Worm (Caenorhabditis elegans): Measurements from ENCODE around the gene srab-10.

Gene srab-10

DNA sequence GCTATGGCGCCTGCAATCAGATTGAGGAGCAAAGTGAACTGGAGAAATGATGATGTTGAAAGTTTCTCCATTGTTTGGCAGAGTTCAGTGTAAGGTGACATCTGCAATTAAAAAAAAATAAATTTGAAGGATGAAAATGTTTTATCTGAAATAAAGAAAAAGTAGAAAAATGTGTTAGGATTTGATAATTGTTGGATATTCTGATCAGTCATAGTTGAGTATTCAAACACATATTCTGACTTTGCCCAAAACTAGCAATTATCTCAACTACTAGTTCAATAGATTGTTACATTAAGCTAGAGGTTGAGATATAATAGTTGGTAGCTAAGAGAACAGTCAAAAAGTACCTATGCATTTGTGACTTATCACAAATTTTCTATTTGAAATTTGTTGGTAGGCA lies at the start of gene srab-10:
Gene srab-10 (minus strand): TSS at position 101 of the 400 bp plus-strand sequence.
- TF ChIP-seq sem-2 (GFP tag; optimal IDR thresholded peaks at IDR 0.05) (no peak), M03D4.4 (tag; optimal IDR thresholded peaks at IDR 0.05) (no peak), mep-1 (tag; optimal IDR thresholded peaks at IDR 0.05) (no peak), nhr-12 (tag; optimal IDR thresholded peaks at IDR 0.05) (no peak), lin-32 (GFP tag; optimal IDR thresholded peaks at IDR 0.05) (no peak), ceh-39 (tag; optimal IDR thresholded peaks at IDR 0.05) (no peak), lin-13 (tag; optimal IDR thresholded peaks at IDR 0.05) (no peak), ceh-83 (GFP tag; optimal IDR thresholded peaks at IDR 0.05) (no peak), mab-5 (tag; optimal IDR thresholded peaks at IDR 0.05) (no peak), hlh-1 (tag; optimal IDR thresholded peaks at IDR 0.05) (no peak), mls-2 (tag; optimal IDR thresholded peaks at IDR 0.05) (no peak), elt-3 (tag; optimal IDR thresholded peaks at IDR 0.05) (no peak), ces-1 (GFP tag; optimal IDR thresholded peaks at IDR 0.05) (no peak), ztf-11 (tag; optimal IDR thresholded peaks at IDR 0.05) (no peak)

DNA sequence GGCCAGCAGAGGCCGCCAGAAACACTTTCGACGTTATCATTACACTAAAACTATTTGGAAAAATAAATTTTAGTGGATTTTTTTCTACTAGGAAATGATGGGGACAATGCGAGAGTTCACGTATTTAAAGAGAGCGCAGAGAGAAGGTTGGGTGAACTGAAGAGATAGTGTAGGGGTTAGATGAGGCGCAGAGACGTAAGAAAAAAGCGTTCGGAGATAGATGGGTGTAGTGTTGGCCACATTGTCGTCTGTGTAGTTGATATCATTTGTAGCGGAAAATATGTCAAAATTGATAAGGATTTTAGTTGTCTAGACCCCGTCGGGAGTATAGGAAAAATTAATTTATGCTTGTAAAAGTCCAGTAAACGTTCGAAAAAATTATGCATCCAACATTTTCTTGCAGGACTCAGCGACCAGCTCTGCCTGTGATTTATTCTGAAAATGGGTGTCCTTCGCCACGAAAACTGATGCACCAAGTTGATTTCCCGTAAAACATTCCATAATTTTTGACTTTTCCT lies 48.8 kb upstream of the srab-10 start, which contains the start of the genes Y73C8B.3 and Y73C8B.9:
Gene Y73C8B.3 (minus strand): TSS at position 147 of the 518 bp plus-strand sequence.
Gene Y73C8B.9 (plus strand): TSS at position 468 of the 518 bp plus-strand sequence.
- TF ChIP-seq zip-8 (tag; optimal IDR thresholded peaks at IDR 0.05) = no peak
- TF ChIP-seq drap-1 (GFP tag; optimal IDR thresholded peaks at IDR 0.05) = no peak
- peak; percentile 4 for TF ChIP-seq nhr-28 (tag; optimal IDR thresholded peaks at IDR 0.05)
- TF ChIP-seq snpc-4 (tag; optimal IDR thresholded peaks at IDR 0.05) = no peak
- TF ChIP-seq elt-3 (tag; optimal IDR thresholded peaks at IDR 0.05) = peak; percentile 46

DNA sequence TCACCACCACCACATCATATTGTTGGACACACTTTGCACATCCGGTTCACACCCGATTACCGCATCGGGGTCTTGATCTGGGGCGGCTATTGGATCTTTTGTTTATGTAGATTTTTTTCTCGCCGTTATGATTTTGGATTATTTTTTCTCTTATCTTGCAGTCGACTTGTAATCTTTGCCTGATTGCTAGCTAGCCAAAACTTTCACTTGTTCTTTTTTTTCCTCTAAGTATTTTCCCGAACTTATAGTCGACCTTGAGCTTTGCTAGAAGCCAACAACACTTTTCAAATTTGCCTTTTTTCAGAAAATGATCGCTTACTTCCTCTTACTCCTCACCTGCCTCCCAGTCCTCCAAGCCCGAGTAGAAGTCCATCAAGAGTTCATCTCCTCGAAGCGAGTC lies 43.6 kb upstream of the srab-10 start, which contains the start of gene lag-2:
Gene lag-2 (plus strand): TSS at position 301 of the 400 bp plus-strand sequence.
- no peak for TF ChIP-seq ceh-43 (GFP tag; optimal IDR thresholded peaks at IDR 0.05)
- no peak for TF ChIP-seq unc-120 (tag; optimal IDR thresholded peaks at IDR 0.05; ENCODE audit: poor library complexity, severe bottlenecking)
- TF ChIP-seq lin-32 (GFP tag; optimal IDR thresholded peaks at IDR 0.05) = no peak
- TF ChIP-seq lsy-2 (tag; optimal IDR thresholded peaks at IDR 0.05) = no peak
- TF ChIP-seq nhr-28 (tag; optimal IDR thresholded peaks at IDR 0.05) = no peak
- TF ChIP-seq drap-1 (GFP tag; optimal IDR thresholded peaks at IDR 0.05) = no peak
- TF ChIP-seq unc-39 (tag; optimal IDR thresholded peaks at IDR 0.05) = no peak
- no peak for TF ChIP-seq ceh-83 (GFP tag; optimal IDR thresholded peaks at IDR 0.05)
- no peak for TF ChIP-seq hlh-1 (tag; optimal IDR thresholded peaks at IDR 0.05)
- no peak for TF ChIP-seq cnd-1 (tag; optimal IDR thresholded peaks at IDR 0.05)
- TF ChIP-seq mab-5 (tag; optimal IDR thresholded peaks at IDR 0.05) = no peak
- TF ChIP-seq unc-62 (GFP tag; optimal IDR thresholded peaks at IDR 0.05) = no peak

DNA sequence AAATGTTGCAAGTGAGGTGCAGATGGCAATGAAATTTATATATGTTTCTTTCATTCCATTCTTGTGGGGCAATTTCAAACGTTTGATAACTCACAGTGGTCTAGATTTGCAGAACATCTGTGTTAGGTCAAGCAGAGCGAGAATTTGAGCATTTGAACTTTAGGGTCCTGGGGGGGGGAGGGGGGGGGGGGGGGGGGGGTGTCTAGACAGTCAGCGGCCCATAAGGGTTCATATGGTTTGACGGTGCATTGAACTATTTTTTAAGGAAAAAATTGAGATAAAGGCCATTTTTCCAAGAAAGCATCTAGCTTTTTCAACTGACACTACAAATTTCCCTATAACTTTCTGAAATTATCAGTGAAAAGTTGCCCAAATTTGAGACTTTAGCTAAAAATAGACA lies 41.5 kb upstream of the srab-10 start:
- TF ChIP-seq ceh-39 (tag; optimal IDR thresholded peaks at IDR 0.05) (no peak), ceh-83 (GFP tag; optimal IDR thresholded peaks at IDR 0.05) (no peak), lin-32 (GFP tag; optimal IDR thresholded peaks at IDR 0.05) (no peak), sptf-1 (tag; optimal IDR thresholded peaks at IDR 0.05) (no peak), unc-62 (GFP tag; optimal IDR thresholded peaks at IDR 0.05) (no peak), nhr-2 (tag; optimal IDR thresholded peaks at IDR 0.05) (no peak), nhr-76 (tag; optimal IDR thresholded peaks at IDR 0.05) (no peak), lin-13 (tag; optimal IDR thresholded peaks at IDR 0.05) (no peak), blmp-1 (tag; optimal IDR thresholded peaks at IDR 0.05) (no peak), mep-1 (tag; optimal IDR thresholded peaks at IDR 0.05) (no peak), nhr-28 (tag; optimal IDR thresholded peaks at IDR 0.05) (no peak), zip-8 (tag; optimal IDR thresholded peaks at IDR 0.05) (no peak), bed-3 (GFP tag; optimal IDR thresholded peaks at IDR 0.05) (no peak), ceh-43 (GFP tag; optimal IDR thresholded peaks at IDR 0.05) (no peak), hlh-1 (tag; optimal IDR thresholded peaks at IDR 0.05) (no peak), mls-2 (tag; optimal IDR thresholded peaks at IDR 0.05) (no peak)

DNA sequence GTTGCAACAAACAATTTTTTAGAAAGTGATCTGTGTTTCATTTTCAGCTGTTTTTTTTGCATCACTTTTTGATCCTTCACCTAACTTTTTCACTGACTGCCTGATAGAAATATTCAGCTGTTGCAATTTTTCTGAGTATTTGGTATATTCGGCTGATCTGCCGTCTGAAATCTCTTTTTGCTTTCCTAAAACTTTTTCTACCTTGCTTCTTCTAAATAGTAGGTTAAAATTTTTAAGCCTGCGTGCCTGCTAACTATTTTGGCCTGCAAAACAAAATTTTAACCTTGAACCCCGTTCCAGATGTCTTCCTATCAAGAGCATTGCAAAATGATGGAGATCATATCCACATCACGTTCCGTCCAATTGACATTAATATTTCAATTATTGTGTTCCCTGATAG lies 31.8 kb upstream of the srab-10 start, which contains the start of gene srab-8:
Gene srab-8 (plus strand): TSS at position 301 of the 400 bp plus-strand sequence.
- TF ChIP-seq drap-1 (GFP tag; optimal IDR thresholded peaks at IDR 0.05) (no peak), snpc-4 (tag; optimal IDR thresholded peaks at IDR 0.05) (no peak), nhr-28 (tag; optimal IDR thresholded peaks at IDR 0.05) (no peak), mls-2 (tag; optimal IDR thresholded peaks at IDR 0.05) (no peak), ztf-11 (tag; optimal IDR thresholded peaks at IDR 0.05) (no peak), hlh-1 (tag; optimal IDR thresholded peaks at IDR 0.05) (no peak), ceh-39 (tag; optimal IDR thresholded peaks at IDR 0.05) (no peak), M03D4.4 (tag; optimal IDR thresholded peaks at IDR 0.05) (no peak), ces-1 (GFP tag; optimal IDR thresholded peaks at IDR 0.05) (no peak)
